Worm (Caenorhabditis elegans) whole organism, late embryonic: ENCODE results near the gene C03B1.1.

Source experiments
- C08G9.2 ChIP-seq: sonication (generic microtip); optimal IDR thresholded peaks from 2 replicates; lab custom pipeline; 2016; ENCODE audit warnings: mild to moderate bottlenecking, missing genetic modification characterization, moderate library complexity, missing compliant biosample characterization
- C38D4.7 ChIP-seq: fragments of 200-800 bp; sonication (Bioruptor generic); optimal IDR thresholded peaks from 2 replicates; lab custom pipeline; 2018; ENCODE audit warnings: mild to moderate bottlenecking, missing genetic modification characterization, moderate library complexity, missing compliant biosample characterization
- F13H6.1 ChIP-seq: sonication (generic microtip); optimal IDR thresholded peaks from 2 replicates; lab custom pipeline; 2016; ENCODE audit warnings: missing genetic modification characterization, missing compliant biosample characterization
- K09A11.1 ChIP-seq: sonication (generic microtip); optimal IDR thresholded peaks from 2 replicates; lab custom pipeline; 2017; ENCODE audit warnings: antibody characterized with exemption, mild to moderate bottlenecking, missing genetic modification characterization, missing compliant biosample characterization; ENCODE audit not compliant: insufficient read depth
- T23F11.4 ChIP-seq: fragments of 200-800 bp; sonication (Bioruptor generic); optimal IDR thresholded peaks from 2 replicates; lab custom pipeline; 2018; ENCODE audit warnings: mild to moderate bottlenecking, missing genetic modification characterization, missing compliant biosample characterization
- ceh-14 ChIP-seq: sonication (generic microtip); optimal IDR thresholded peaks from 2 replicates; lab custom pipeline; 2016; ENCODE audit warnings: missing genotype, missing genetic modification characterization, missing compliant biosample characterization
- ceh-18 ChIP-seq: sonication (generic microtip); optimal IDR thresholded peaks from 2 replicates; lab custom pipeline; 2016; ENCODE audit warnings: missing genetic modification characterization, missing compliant biosample characterization
- ceh-19 ChIP-seq: fragments of 200-800 bp; sonication (Bioruptor generic); optimal IDR thresholded peaks from 2 replicates; lab custom pipeline; 2018; ENCODE audit warnings: mild to moderate bottlenecking, missing genetic modification characterization, missing compliant biosample characterization
- ceh-2 ChIP-seq: sonication (generic microtip); optimal IDR thresholded peaks from 2 replicates; lab custom pipeline; 2016; ENCODE audit warnings: missing genotype, missing genetic modification characterization, missing compliant biosample characterization
- ceh-24 ChIP-seq: sonication (generic microtip); optimal IDR thresholded peaks from 2 replicates; lab custom pipeline; 2016; ENCODE audit warnings: mild to moderate bottlenecking, missing genetic modification characterization, missing compliant biosample characterization
- ceh-31 ChIP-seq: sonication (generic microtip); optimal IDR thresholded peaks from 2 replicates; lab custom pipeline; 2016; ENCODE audit warnings: missing genetic modification characterization, missing compliant biosample characterization
- ceh-34 ChIP-seq: sonication (generic microtip); optimal IDR thresholded peaks from 2 replicates; lab custom pipeline; 2016; ENCODE audit warnings: mild to moderate bottlenecking, missing genetic modification characterization, missing compliant biosample characterization
- ceh-45 ChIP-seq: fragments of 200-800 bp; sonication (Bioruptor generic); IDR thresholded peaks from 2 replicates; pipeline ENCODE4 v1.3.6; 2022; ENCODE audit warnings: missing genetic modification reagents, missing genetic modification characterization, missing compliant biosample characterization
- ceh-48 ChIP-seq: sonication (generic microtip); optimal IDR thresholded peaks from 2 replicates; lab custom pipeline; 2016; ENCODE audit warnings: missing genetic modification characterization, inconsistent platforms, missing compliant biosample characterization
- ceh-6 ChIP-seq: fragments of 200-800 bp; sonication (Bioruptor generic); optimal IDR thresholded peaks from 2 replicates; lab custom pipeline; 2018; ENCODE audit warnings: mild to moderate bottlenecking, missing genetic modification characterization, missing compliant biosample characterization
- ceh-9 ChIP-seq: sonication (generic microtip); optimal IDR thresholded peaks from 2 replicates; lab custom pipeline; 2016; ENCODE audit warnings: mild to moderate bottlenecking, missing genetic modification characterization, inconsistent platforms, missing compliant biosample characterization
- che-1 ChIP-seq: sonication (generic microtip); optimal IDR thresholded peaks from 2 replicates; lab custom pipeline; 2016; ENCODE audit warnings: mild to moderate bottlenecking, missing genetic modification characterization, missing compliant biosample characterization
- dve-1 ChIP-seq: sonication (generic microtip); optimal IDR thresholded peaks from 2 replicates; lab custom pipeline; 2017; ENCODE audit warnings: antibody characterized with exemption, mild to moderate bottlenecking, missing genetic modification characterization, missing compliant biosample characterization
- elt-2 ChIP-seq: sonication (generic microtip); optimal IDR thresholded peaks from 2 replicates; lab custom pipeline; 2016; ENCODE audit warnings: missing genetic modification reagents, missing genetic modification characterization, missing compliant biosample characterization
- eyg-1 ChIP-seq: sonication (generic microtip); optimal IDR thresholded peaks from 2 replicates; lab custom pipeline; 2016; ENCODE audit warnings: missing genotype, missing genetic modification characterization, missing compliant biosample characterization
- fax-1 ChIP-seq: sonication (generic microtip); optimal IDR thresholded peaks from 2 replicates; lab custom pipeline; 2016; ENCODE audit warnings: missing genotype, missing genetic modification characterization, missing compliant biosample characterization
- fkh-6 ChIP-seq: sonication (generic microtip); optimal IDR thresholded peaks from 2 replicates; lab custom pipeline; 2016; ENCODE audit warnings: missing genetic modification characterization, missing compliant biosample characterization
- gmeb-2 ChIP-seq: sonication (generic microtip); optimal IDR thresholded peaks from 2 replicates; lab custom pipeline; 2016; ENCODE audit warnings: missing genetic modification characterization, inconsistent platforms, missing compliant biosample characterization
- hlh-13 ChIP-seq: fragments of 200-800 bp; sonication (Bioruptor generic); optimal IDR thresholded peaks from 2 replicates; lab custom pipeline; 2018; ENCODE audit warnings: mild to moderate bottlenecking, missing genetic modification characterization, missing compliant biosample characterization
- hlh-15 ChIP-seq: sonication (generic microtip); optimal IDR thresholded peaks from 2 replicates; lab custom pipeline; 2016; ENCODE audit warnings: missing genetic modification characterization, missing compliant biosample characterization
- hlh-30 ChIP-seq: sonication (generic microtip); optimal IDR thresholded peaks from 2 replicates; lab custom pipeline; 2017; ENCODE audit warnings: antibody characterized with exemption, missing genetic modification characterization, missing compliant biosample characterization; ENCODE audit not compliant: insufficient read depth
- hlh-8 ChIP-seq: sonication (generic microtip); optimal IDR thresholded peaks from 2 replicates; lab custom pipeline; 2016; ENCODE audit warnings: missing genotype, missing genetic modification characterization, missing compliant biosample characterization
- lin-11 ChIP-seq: fragments of 200-800 bp; sonication (Bioruptor generic); optimal IDR thresholded peaks from 2 replicates; lab custom pipeline; 2018; ENCODE audit warnings: mild to moderate bottlenecking, missing genetic modification characterization, missing compliant biosample characterization
- madf-2 ChIP-seq: sonication (generic microtip); optimal IDR thresholded peaks from 2 replicates; lab custom pipeline; 2017; ENCODE audit warnings: missing genetic modification characterization, missing compliant biosample characterization
- nhr-232 ChIP-seq: sonication (generic microtip); optimal IDR thresholded peaks from 2 replicates; lab custom pipeline; 2016; ENCODE audit warnings: missing genetic modification characterization, missing compliant biosample characterization
- npax-4 ChIP-seq: sonication (generic microtip); optimal IDR thresholded peaks from 2 replicates; lab custom pipeline; 2016; ENCODE audit warnings: missing genetic modification characterization, missing compliant biosample characterization
- odd-2 ChIP-seq: sonication (generic microtip); optimal IDR thresholded peaks from 2 replicates; lab custom pipeline; 2017; ENCODE audit warnings: antibody characterized with exemption, mild to moderate bottlenecking, missing genetic modification characterization, missing compliant biosample characterization
- pag-3 ChIP-seq: sonication (generic microtip); optimal IDR thresholded peaks from 2 replicates; lab custom pipeline; 2016; ENCODE audit warnings: missing compliant biosample characterization, missing genetic modification characterization, borderline replicate concordance
- pax-1 ChIP-seq: fragments of 150-350 bp; optimal IDR thresholded peaks from 2 replicates; lab custom pipeline; 2014; ENCODE audit warnings: missing biosample characterization, missing genetic modification characterization
- pha-4 ChIP-seq: fragments of 150-350 bp; optimal IDR thresholded peaks from 2 replicates; lab custom pipeline; 2018; ENCODE audit warnings: missing biosample characterization, missing genetic modification reagents, missing genetic modification characterization
- pros-1 ChIP-seq: fragments of 150-350 bp; optimal IDR thresholded peaks from 2 replicates; lab custom pipeline; 2014; ENCODE audit warnings: missing biosample characterization, missing genetic modification reagents, missing genetic modification characterization
- ref-2 ChIP-seq: sonication (generic microtip); optimal IDR thresholded peaks from 2 replicates; lab custom pipeline; 2016; ENCODE audit warnings: missing genetic modification characterization, missing compliant biosample characterization
- rnt-1 ChIP-seq: sonication (generic microtip); optimal IDR thresholded peaks from 2 replicates; lab custom pipeline; 2016; ENCODE audit warnings: missing genetic modification characterization, missing compliant biosample characterization
- sdc-2 ChIP-seq: sonication (generic microtip); optimal IDR thresholded peaks from 2 replicates; lab custom pipeline; 2016; ENCODE audit warnings: missing genotype, missing genetic modification characterization, missing compliant biosample characterization
- sox-2 ChIP-seq: fragments of 200-800 bp; sonication (Bioruptor generic); IDR thresholded peaks from 2 replicates; pipeline ENCODE4 v1.3.6; 2022; ENCODE audit warnings: missing genetic modification reagents, missing genetic modification characterization, missing compliant biosample characterization
- syd-9 ChIP-seq: sonication (generic microtip); optimal IDR thresholded peaks from 2 replicates; lab custom pipeline; 2016; ENCODE audit warnings: mild to moderate bottlenecking, missing genetic modification characterization, moderate library complexity, missing compliant biosample characterization
- tbx-2 ChIP-seq: sonication (generic microtip); optimal IDR thresholded peaks from 2 replicates; lab custom pipeline; 2016; ENCODE audit warnings: missing genetic modification characterization, missing compliant biosample characterization
- unc-3 ChIP-seq, 2 experiments: fragments of 200-800 bp in 1 of 2; sonication (Bioruptor generic) in 1 of 2; sonication (generic microtip) in 1 of 2; conservative IDR thresholded peaks in 1 of 2; optimal IDR thresholded peaks in 1 of 2; 2 replicates each; pipeline versions ENCODE4 v1.3.6 to Lab custom; 2016 to 2022; ENCODE audit warnings: missing compliant biosample characterization in 2 of 2, missing genetic modification characterization in 2 of 2, missing genetic modification reagents in 1 of 2
- unc-42 ChIP-seq: sonication (generic microtip); optimal IDR thresholded peaks from 2 replicates; lab custom pipeline; 2016; ENCODE audit warnings: missing genotype, missing genetic modification characterization, missing compliant biosample characterization
- unc-55 ChIP-seq: sonication (generic microtip); optimal IDR thresholded peaks from 2 replicates; lab custom pipeline; 2017; ENCODE audit warnings: missing biosample characterization, missing genetic modification reagents, missing genetic modification characterization
- unc-86 ChIP-seq: sonication (generic microtip); optimal IDR thresholded peaks from 2 replicates; lab custom pipeline; 2016; ENCODE audit warnings: missing genetic modification characterization, missing compliant biosample characterization
- zip-5 ChIP-seq: sonication (generic microtip); optimal IDR thresholded peaks from 2 replicates; lab custom pipeline; 2016; ENCODE audit warnings: missing genetic modification characterization, missing compliant biosample characterization

C03B1.1 gene

DNA sequence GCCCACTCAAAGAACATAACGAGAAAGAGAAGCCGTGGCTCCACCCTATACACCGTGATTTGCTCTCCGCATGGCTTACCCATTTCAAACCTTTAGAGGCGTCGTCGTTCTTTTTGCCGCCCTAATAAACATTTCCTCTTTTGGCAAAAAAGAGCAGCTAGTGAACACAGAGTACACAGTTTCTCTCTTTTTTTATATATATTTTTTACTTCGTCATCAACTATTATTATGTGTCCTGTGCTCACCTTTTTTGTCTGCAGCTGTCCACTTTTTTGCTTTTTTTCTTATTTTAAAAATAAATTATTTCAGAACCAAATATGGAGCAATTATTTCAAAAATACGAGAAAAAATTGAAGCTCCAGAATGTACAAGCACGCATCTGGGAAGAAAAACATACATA, 4.8 kb upstream of the C03B1.1 start, which contains the start of gene C03B1.2:
C03B1.2 (plus strand) TSS at position 301 of the 400 bp plus-strand sequence.
- TF ChIP-seq ceh-24 (tag; lab: Kevin White, UChicago), result no peak

DNA sequence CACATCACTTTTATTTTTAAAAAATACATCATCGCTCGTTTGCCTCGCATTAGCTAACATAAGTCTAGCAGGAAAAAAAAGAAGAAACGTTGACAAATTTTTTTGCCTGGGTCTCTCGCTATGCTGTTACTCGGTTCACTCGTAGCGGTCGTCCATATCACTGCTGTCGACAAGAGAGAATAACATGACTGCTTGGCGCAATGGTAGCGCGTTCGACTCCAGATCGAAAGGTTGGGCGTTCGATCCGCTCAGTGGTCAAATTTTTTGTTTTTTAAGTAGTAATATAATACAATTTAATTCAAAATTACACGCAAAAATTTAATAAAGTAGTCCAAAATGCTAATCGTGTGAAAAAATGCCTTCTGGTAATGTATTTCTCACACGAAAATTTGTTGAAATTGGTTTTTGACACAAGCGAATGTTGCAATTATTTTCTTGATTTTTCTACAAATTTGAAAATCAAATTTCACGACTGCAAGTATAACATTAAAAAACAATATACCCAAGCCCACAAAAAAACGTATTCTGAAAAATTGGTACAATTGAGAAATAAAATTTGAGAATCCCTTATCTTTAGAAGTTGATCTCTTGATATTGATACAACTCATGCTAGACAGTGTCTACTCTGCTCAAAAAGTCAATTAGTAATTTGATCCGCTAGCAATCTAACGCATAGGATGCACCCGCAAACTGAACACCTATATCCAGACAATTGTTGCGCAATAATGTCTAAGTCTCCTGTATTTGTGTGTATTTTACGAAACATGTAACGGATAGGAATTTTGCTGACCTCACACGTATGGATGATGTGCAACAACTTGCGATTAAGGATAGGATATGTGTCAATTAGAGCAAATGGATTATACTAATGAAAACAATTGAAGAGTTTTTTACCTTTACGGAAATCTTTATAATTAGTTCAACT, 3.1 kb upstream of the C03B1.1 start:
- TF ChIP-seq rnt-1 (tag; lab: Kevin White, UChicago) (peak; percentile 7), unc-86 (tag; lab: Kevin White, UChicago) (peak; percentile 62), F13H6.1 (tag; lab: Kevin White, UChicago) (peak; percentile 17), lin-11 (tag; lab: Kevin White, UChicago) (peak; percentile 70), eyg-1 (tag; lab: Kevin White, UChicago) (peak; percentile 45), madf-2 (tag; lab: Kevin White, UChicago) (peak; percentile 47), ceh-9 (peak; percentile 42), pros-1 (tag; lab: Kevin White, UChicago) (no peak), hlh-13 (GFP tag; lab: Kevin White, UChicago) (peak; percentile 43), odd-2 (tag; lab: Kevin White, UChicago) (no peak), syd-9 (peak; percentile 9), hlh-8 (tag; lab: Kevin White, UChicago) (peak; percentile 59), T23F11.4 (peak; percentile 49), ceh-2 (tag; lab: Kevin White, UChicago) (peak; percentile 38), ceh-19 (GFP tag; lab: Kevin White, UChicago) (peak; percentile 72), pha-4 (tag; lab: Kevin White, UChicago) (no peak), ceh-18 (peak; percentile 5), sdc-2 (tag; lab: Kevin White, UChicago) (peak; percentile 70), fax-1 (tag; lab: Kevin White, UChicago) (peak; percentile 61), C38D4.7 (GFP tag; lab: Kevin White, UChicago) (peak; percentile 65), unc-3 (GFP tag; conservative IDR thresholded peaks at IDR 0.05; lab: Robert Waterston, UW) (peak; percentile 77), unc-3 (tag; optimal IDR thresholded peaks at IDR 0.05; lab: Kevin White, UChicago) (no peak), ceh-14 (tag; lab: Kevin White, UChicago) (peak; percentile 81), nhr-232 (tag; lab: Kevin White, UChicago) (peak; percentile 45), hlh-30 (tag; lab: Kevin White, UChicago) (no peak), sox-2 (GFP tag; lab: Robert Waterston, UW) (peak; percentile 68), C08G9.2 (tag; lab: Kevin White, UChicago) (peak; percentile 1), ceh-45 (GFP tag; lab: Robert Waterston, UW) (peak; percentile 64; the same call in 1 of the 2 replicates), npax-4 (tag; lab: Kevin White, UChicago) (peak; percentile 12), unc-42 (tag; lab: Kevin White, UChicago) (no peak), gmeb-2 (tag; lab: Kevin White, UChicago) (peak; percentile 77), ceh-31 (peak; percentile 7), tbx-2 (tag; lab: Kevin White, UChicago) (peak; percentile 49), pag-3 (no peak), fkh-6 (tag; lab: Kevin White, UChicago) (peak; percentile 6), ceh-6 (GFP tag; lab: Kevin White, UChicago) (peak; percentile 70), dve-1 (tag; lab: Kevin White, UChicago) (peak; percentile 26), ceh-48 (tag; lab: Kevin White, UChicago) (peak; percentile 55), elt-2 (tag; lab: Kevin White, UChicago) (peak; percentile 84), ref-2 (tag; lab: Kevin White, UChicago) (peak; percentile 48), che-1 (tag; lab: Kevin White, UChicago) (peak; percentile 80), K09A11.1 (tag; lab: Kevin White, UChicago) (no peak), zip-5 (tag; lab: Kevin White, UChicago) (peak; percentile 49), pax-1 (tag; lab: Kevin White, UChicago) (no peak), ceh-34 (tag; lab: Kevin White, UChicago) (no peak), hlh-15 (tag; lab: Kevin White, UChicago) (peak; percentile 47), unc-55 (GFP tag; lab: Kevin White, UChicago) (no peak)
